Worm (Caenorhabditis elegans) whole organism, midembryonic: ENCODE results near the gene Y46G5A.47.

Source experiments
- T22C8.4 ChIP-seq: fragments of 200-800 bp; sonication (Bioruptor generic); IDR thresholded peaks from 2 replicates; pipeline ENCODE4 v1.3.6; 2022; ENCODE audit warnings: missing genetic modification characterization, missing compliant biosample characterization
- klf-2 ChIP-seq: fragments of 200-800 bp; sonication (Bioruptor generic); conservative IDR thresholded peaks from 2 replicates; pipeline ENCODE4 v1.3.6; 2022; ENCODE audit warnings: missing genetic modification reagents, missing genetic modification characterization, missing compliant biosample characterization

ce11 chrII:12798814-12799213 lies 6.3 kb downstream of the Y46G5A.47 start:
- TF ChIP-seq T22C8.4 (no peak), klf-2 (GFP tag; lab: Robert Waterston, UW) (no peak)
